Worm (Caenorhabditis elegans) whole organism, L4 larva: ENCODE measurements around the gene C36E6.2.

Experiments used
- F37D6.2 ChIP-seq: sonication (generic microtip); optimal IDR thresholded peaks from 2 replicates; lab custom pipeline; 2016; ENCODE audit warnings: mild to moderate bottlenecking, missing genetic modification characterization, missing compliant biosample characterization
- F49E8.2 ChIP-seq: sonication (generic microtip); optimal IDR thresholded peaks from 2 replicates; lab custom pipeline; 2016; ENCODE audit warnings: missing compliant biosample characterization, mild to moderate bottlenecking, missing genetic modification characterization, borderline replicate concordance
- fkh-10 ChIP-seq: fragments of 150-350 bp; optimal IDR thresholded peaks from 2 replicates; lab custom pipeline; 2014; ENCODE audit warnings: missing biosample characterization, missing genetic modification reagents, missing genetic modification characterization
- nhr-111 ChIP-seq: fragments of 200-800 bp; sonication (Bioruptor generic); optimal IDR thresholded peaks from 2 replicates; lab custom pipeline; 2018; ENCODE audit warnings: mild to moderate bottlenecking, missing genetic modification characterization, missing compliant biosample characterization
- nhr-76 ChIP-seq: fragments of 150-350 bp; optimal IDR thresholded peaks from 2 replicates; lab custom pipeline; 2014; ENCODE audit warnings: missing biosample characterization, missing genetic modification characterization
- pqm-1 ChIP-seq: sonication (generic microtip); optimal IDR thresholded peaks from 2 replicates; lab custom pipeline; 2017; ENCODE audit warnings: missing biosample characterization, missing genetic modification characterization
- snpc-4 ChIP-seq: fragments of 150-350 bp; optimal IDR thresholded peaks from 2 replicates; lab custom pipeline; 2014; ENCODE audit warnings: missing biosample characterization, missing genetic modification characterization

- no peak for TF ChIP-seq pqm-1 (tag; lab: Kevin White, UChicago)
- TF ChIP-seq nhr-111 (GFP tag; lab: Kevin White, UChicago), result no peak
- no peak for TF ChIP-seq snpc-4 (tag; lab: Kevin White, UChicago)
- TF ChIP-seq fkh-10, result no peak
- no peak for TF ChIP-seq F49E8.2 (tag; lab: Kevin White, UChicago)
- TF ChIP-seq F37D6.2, result no peak
- no peak for TF ChIP-seq nhr-76 (tag; lab: Kevin White, UChicago)
Observed at ce11 chrX:17428803-17429202, 22.7 kb upstream of the C36E6.2 start, which contains the start of gene pbo-6.
